Worm (Caenorhabditis elegans) whole organism, L2 larva: ENCODE data around the gene lury-1.

ENCODE experiments used
- ama-1 ChIP-seq: fragments of 150-350 bp; optimal IDR thresholded peaks from 2 replicates; lab custom pipeline; 2018; ENCODE audit warnings: inconsistent platforms
- ceh-16 ChIP-seq: fragments of 150-350 bp; optimal IDR thresholded peaks from 2 replicates; lab custom pipeline; 2014; ENCODE audit warnings: missing biosample characterization, missing genetic modification characterization
- dmd-4 ChIP-seq: sonication (generic microtip); optimal IDR thresholded peaks from 2 replicates; lab custom pipeline; 2017; ENCODE audit warnings: missing biosample characterization, missing genetic modification characterization
- nhr-77 ChIP-seq: fragments of 150-350 bp; optimal IDR thresholded peaks from 2 replicates; lab custom pipeline; 2014; ENCODE audit warnings: missing biosample characterization, missing genetic modification characterization
- unc-62 ChIP-seq: fragments of 150-350 bp; optimal IDR thresholded peaks from 2 replicates; lab custom pipeline; 2014; ENCODE audit warnings: missing biosample characterization, missing genetic modification reagents, missing genetic modification characterization

DNA sequence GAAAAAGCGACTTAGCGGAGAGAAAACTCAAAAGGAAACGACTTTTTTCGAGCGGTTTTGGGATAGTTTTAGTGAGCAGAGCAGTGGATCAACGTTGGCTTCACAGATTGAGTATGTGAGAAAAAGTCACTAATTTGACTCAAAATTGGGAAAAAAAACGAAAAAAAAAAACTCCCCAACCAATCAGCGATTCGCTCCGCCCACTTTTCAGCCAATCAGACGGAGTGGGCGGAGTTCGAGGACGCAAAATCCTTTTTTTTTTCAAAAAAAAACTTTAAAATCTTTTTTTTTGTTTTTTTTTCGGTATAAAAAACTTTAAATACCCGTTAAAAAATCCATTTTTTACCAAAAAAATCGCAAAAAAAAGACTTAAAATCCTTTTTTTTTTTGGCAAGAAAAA lies 34.6 kb downstream of the lury-1 start:
- no peak for TF ChIP-seq ama-1
- no peak for TF ChIP-seq dmd-4
- no peak for TF ChIP-seq nhr-77 (tag; lab: Kevin White, UChicago)
- TF ChIP-seq unc-62 (GFP tag; lab: Kevin White, UChicago) = no peak
- no peak for TF ChIP-seq ceh-16
